Worm (Caenorhabditis elegans): ENCODE data around the gene clec-184.
"Not testable (repeated sequence)": the region's sequence is repeated elsewhere in the genome, so short reads cannot be mapped to it uniquely, and the experiment has no call there.

clec-184 gene

ce11 chrIV:12478711-12479110 lies 46.3 kb downstream of the clec-184 start, which contains the start of gene igdb-1:
Gene igdb-1, plus strand, starts transcription at chrIV:12479011.
- not testable (repeated sequence) for TF ChIP-seq pha-2 (tag; optimal IDR thresholded peaks at IDR 0.05); ceh-14 (tag; optimal IDR thresholded peaks at IDR 0.05); K09A11.1 (tag; optimal IDR thresholded peaks at IDR 0.05; ENCODE audit: insufficient read depth)

- TF ChIP-seq elt-4 (tag; optimal IDR thresholded peaks at IDR 0.05); ceh-45 (GFP tag; IDR thresholded peaks at IDR 0.05); odd-2 (tag; optimal IDR thresholded peaks at IDR 0.05): not testable (repeated sequence)
Observed at ce11 chrIV:12484479-12484878, 52.0 kb downstream of the clec-184 start, which contains the start of gene T04A11.4. Gene T04A11.4, minus strand, starts transcription at chrIV:12484579.
